Worm (Caenorhabditis elegans) whole organism, L1 larva: ENCODE data around the gene nep-21.

Source experiments
- alr-1 ChIP-seq: fragments of 200-800 bp; sonication (Bioruptor generic); optimal IDR thresholded peaks from 2 replicates; lab custom pipeline; 2018; ENCODE audit warnings: borderline replicate concordance, mild to moderate bottlenecking, missing genetic modification characterization, missing compliant biosample characterization
- ama-1 ChIP-seq: fragments of 150-350 bp; optimal IDR thresholded peaks from 2 replicates; lab custom pipeline; 2014
- blmp-1 ChIP-seq: fragments of 150-350 bp; optimal IDR thresholded peaks from 2 replicates; lab custom pipeline; 2014; ENCODE audit warnings: missing biosample characterization, missing genetic modification characterization
- lin-13 ChIP-seq: fragments of 150-350 bp; optimal IDR thresholded peaks from 2 replicates; lab custom pipeline; 2014; ENCODE audit warnings: missing biosample characterization, missing genetic modification reagents, missing genetic modification characterization
- lin-39 ChIP-seq: fragments of 150-350 bp; optimal IDR thresholded peaks from 2 replicates; lab custom pipeline; 2014; ENCODE audit warnings: missing biosample characterization, missing genetic modification reagents, missing genetic modification characterization
- lsy-2 ChIP-seq, 2 experiments: fragments of 150-350 bp; optimal IDR thresholded peaks; 2 replicates each; lab custom pipeline; 2014; ENCODE audit warnings: missing biosample characterization in 2 of 2, missing genetic modification characterization in 2 of 2
- pqm-1 ChIP-seq: sonication (generic microtip); optimal IDR thresholded peaks from 3 replicates; lab custom pipeline; 2017; ENCODE audit warnings: missing biosample characterization, missing genetic modification characterization
- zag-1 ChIP-seq: fragments of 150-350 bp; optimal IDR thresholded peaks from 2 replicates; lab custom pipeline; 2014; ENCODE audit warnings: missing biosample characterization, missing genetic modification characterization

- TF ChIP-seq pqm-1 (tag; lab: Kevin White, UChicago), result no peak
- TF ChIP-seq zag-1 (tag; lab: Kevin White, UChicago), result no peak
- TF ChIP-seq lin-39 (tag; lab: Kevin White, UChicago), result no peak
- no peak for TF ChIP-seq alr-1 (tag; lab: Kevin White, UChicago)
- TF ChIP-seq blmp-1 (tag; lab: Kevin White, UChicago), result peak; percentile 99
- no peak for TF ChIP-seq ama-1 (lab: Kevin White, UChicago)
- peak; percentile 49 to 68 for TF ChIP-seq lsy-2 (tag; optimal IDR thresholded peaks at IDR 0.05; lab: Kevin White, UChicago)
- peak; percentile 51 for TF ChIP-seq lin-13
These were observed 32.8 kb downstream of the nep-21 start, which contains the start of gene atfs-1 for ce11 chrV:14193451-14193850.
